Worm (Caenorhabditis elegans) whole organism, young adult: ENCODE results near the gene R02E4.2.

Experiments
- B0019.2 ChIP-seq: fragments of 200-800 bp; sonication (Bioruptor generic); conservative IDR thresholded peaks from 2 replicates; pipeline ENCODE4 v1.3.6; 2022; ENCODE audit warnings: missing genetic modification reagents, missing genetic modification characterization, missing compliant biosample characterization
- B0261.1 ChIP-seq: sonication (generic microtip); optimal IDR thresholded peaks from 2 replicates; lab custom pipeline; 2016; ENCODE audit warnings: mild to moderate bottlenecking, missing genetic modification characterization, moderate library complexity, missing compliant biosample characterization
- B0336.3 ChIP-seq: fragments of 200-800 bp; sonication (Bioruptor generic); IDR thresholded peaks from 2 replicates; pipeline ENCODE4 v1.3.6; 2022; ENCODE audit warnings: missing genetic modification characterization, missing compliant biosample characterization
- C06A6.2 ChIP-seq: fragments of 200-800 bp; sonication (Bioruptor generic); conservative IDR thresholded peaks from 2 replicates; pipeline ENCODE4 v1.3.6; 2022; ENCODE audit warnings: missing genetic modification characterization, missing compliant biosample characterization
- C17E4.6 ChIP-seq: fragments of 200-800 bp; sonication (Bioruptor generic); IDR thresholded peaks from 2 replicates; pipeline ENCODE4 v1.3.6; 2022; ENCODE audit warnings: missing genetic modification reagents, missing genetic modification characterization, missing compliant biosample characterization
- F10E7.11 ChIP-seq: sonication (generic microtip); optimal IDR thresholded peaks from 2 replicates; lab custom pipeline; 2017; ENCODE audit warnings: mild to moderate bottlenecking, missing genetic modification characterization, moderate library complexity, missing compliant biosample characterization
- F49E8.2 ChIP-seq: sonication (generic microtip); optimal IDR thresholded peaks from 3 replicates; lab custom pipeline; 2017; ENCODE audit warnings: missing genetic modification characterization, mild to moderate bottlenecking, missing compliant biosample characterization, antibody characterized with exemption, moderate library complexity; ENCODE audit not compliant: insufficient read depth
- K12H6.12 ChIP-seq: fragments of 200-800 bp; sonication (Bioruptor generic); optimal IDR thresholded peaks from 2 replicates; lab custom pipeline; 2018; ENCODE audit warnings: mild to moderate bottlenecking, missing genetic modification characterization, missing compliant biosample characterization
- Y53G8AR.9 ChIP-seq: fragments of 200-800 bp; sonication (Bioruptor generic); conservative IDR thresholded peaks from 2 replicates; pipeline ENCODE4 v1.3.6; 2022; ENCODE audit warnings: missing genetic modification reagents, missing genetic modification characterization, missing compliant biosample characterization
- Y67H2A.10 ChIP-seq: fragments of 200-800 bp; sonication (Bioruptor generic); conservative IDR thresholded peaks from 2 replicates; pipeline ENCODE4 v1.3.6; 2022; ENCODE audit warnings: missing genetic modification reagents, missing genetic modification characterization, missing compliant biosample characterization
- ZK185.1 ChIP-seq: sonication (generic microtip); optimal IDR thresholded peaks from 2 replicates; lab custom pipeline; 2016; ENCODE audit warnings: mild to moderate bottlenecking, missing genetic modification characterization, missing compliant biosample characterization; ENCODE audit not compliant: poor library complexity, severe bottlenecking
- aptf-2 ChIP-seq: fragments of 200-800 bp; sonication (Bioruptor generic); conservative IDR thresholded peaks from 2 replicates; pipeline ENCODE4 v1.3.6; 2022; ENCODE audit warnings: missing genetic modification reagents, missing genetic modification characterization, missing compliant biosample characterization
- atf-7 ChIP-seq: sonication (generic microtip); optimal IDR thresholded peaks from 2 replicates; lab custom pipeline; 2017; ENCODE audit warnings: mild to moderate bottlenecking, missing genetic modification characterization, missing compliant biosample characterization
- attf-3 ChIP-seq: fragments of 200-800 bp; sonication (Bioruptor generic); conservative IDR thresholded peaks from 2 replicates; pipeline ENCODE4 v1.3.6; 2022; ENCODE audit warnings: missing genetic modification reagents, missing genetic modification characterization, missing compliant biosample characterization
- attf-6 ChIP-seq: fragments of 200-800 bp; sonication (Bioruptor generic); IDR thresholded peaks from 2 replicates; pipeline ENCODE4 v1.3.6; 2022; ENCODE audit warnings: missing genetic modification reagents, missing genetic modification characterization, missing compliant biosample characterization
- bed-1 ChIP-seq: fragments of 200-800 bp; sonication (Bioruptor generic); IDR thresholded peaks from 2 replicates; pipeline ENCODE4 v1.3.6; 2022; ENCODE audit warnings: missing genetic modification reagents, missing genetic modification characterization, missing compliant biosample characterization
- bed-2 ChIP-seq: fragments of 200-800 bp; sonication (Bioruptor generic); IDR thresholded peaks from 2 replicates; pipeline ENCODE4 v1.3.6; 2022; ENCODE audit warnings: missing genetic modification reagents, missing genetic modification characterization, missing compliant biosample characterization
- cebp-1 ChIP-seq, 2 experiments: fragments of 200-800 bp in 1 of 2; sonication (Bioruptor generic) in 1 of 2; sonication (generic microtip) in 1 of 2; IDR thresholded peaks in 1 of 2; optimal IDR thresholded peaks in 1 of 2; 2 replicates each; pipeline versions ENCODE4 v1.3.6 to Lab custom; 2017 to 2022; ENCODE audit warnings: missing compliant biosample characterization in 2 of 2, missing genetic modification characterization in 2 of 2, mild to moderate bottlenecking in 1 of 2, missing genetic modification reagents in 1 of 2, moderate library complexity in 1 of 2
- ceh-40 ChIP-seq: fragments of 200-800 bp; sonication (Bioruptor generic); IDR thresholded peaks from 2 replicates; pipeline ENCODE4 v1.3.6; 2022; ENCODE audit warnings: missing genetic modification characterization, missing compliant biosample characterization
- ceh-58 ChIP-seq: fragments of 200-800 bp; sonication (Bioruptor generic); IDR thresholded peaks from 2 replicates; pipeline ENCODE4 v1.3.6; 2022; ENCODE audit warnings: missing genetic modification characterization, missing compliant biosample characterization
- ceh-91 ChIP-seq: fragments of 200-800 bp; sonication (Bioruptor generic); IDR thresholded peaks from 2 replicates; pipeline ENCODE4 v1.3.6; 2022; ENCODE audit warnings: missing genetic modification reagents, missing genetic modification characterization, missing compliant biosample characterization
- chd-7 ChIP-seq: sonication (generic microtip); optimal IDR thresholded peaks from 2 replicates; lab custom pipeline; 2016; ENCODE audit warnings: mild to moderate bottlenecking, missing genetic modification characterization, moderate library complexity, missing compliant biosample characterization
- dpl-1 ChIP-seq: fragments of 150-350 bp; optimal IDR thresholded peaks from 2 replicates; lab custom pipeline; 2014; ENCODE audit warnings: missing biosample characterization, missing genetic modification reagents, missing genetic modification characterization
- efl-1 ChIP-seq: fragments of 150-350 bp; optimal IDR thresholded peaks from 2 replicates; lab custom pipeline; 2014; ENCODE audit warnings: missing biosample characterization, missing genetic modification reagents, missing genetic modification characterization
- egrh-3 ChIP-seq: fragments of 200-800 bp; sonication (Bioruptor generic); IDR thresholded peaks from 2 replicates; pipeline ENCODE4 v1.3.6; 2022; ENCODE audit warnings: missing genetic modification reagents, missing genetic modification characterization, missing compliant biosample characterization
- hmg-1.2 ChIP-seq: fragments of 200-800 bp; sonication (Bioruptor generic); IDR thresholded peaks from 2 replicates; pipeline ENCODE4 v1.3.6; 2022; ENCODE audit warnings: missing genetic modification reagents, missing genetic modification characterization, missing compliant biosample characterization
- hmg-20 ChIP-seq: fragments of 200-800 bp; sonication (Bioruptor generic); IDR thresholded peaks from 2 replicates; pipeline ENCODE4 v1.3.6; 2022; ENCODE audit warnings: missing genetic modification reagents, missing genetic modification characterization, missing compliant biosample characterization
- hsf-1 ChIP-seq: fragments of 200-800 bp; sonication (Bioruptor generic); IDR thresholded peaks from 2 replicates; pipeline ENCODE4 v1.3.6; 2022; ENCODE audit warnings: missing genetic modification reagents, missing genetic modification characterization, missing compliant biosample characterization
- lin-35 ChIP-seq, 3 experiments: fragments of 150-350 bp in 2 of 3; sonication (generic microtip) in 1 of 3; optimal IDR thresholded peaks; 2 replicates each; lab custom pipeline; 2014 to 2018; ENCODE audit warnings: missing biosample characterization in 3 of 3, missing genetic modification characterization in 3 of 3, missing genetic modification reagents in 3 of 3
- lin-54 ChIP-seq: fragments of 200-800 bp; sonication (Bioruptor generic); optimal IDR thresholded peaks from 2 replicates; lab custom pipeline; 2018; ENCODE audit warnings: mild to moderate bottlenecking, missing genetic modification characterization, missing compliant biosample characterization
- lir-1 ChIP-seq: fragments of 200-800 bp; sonication (Bioruptor generic); conservative IDR thresholded peaks from 2 replicates; pipeline ENCODE4 v1.3.6; 2022; ENCODE audit warnings: missing genetic modification reagents, missing genetic modification characterization, missing compliant biosample characterization
- lsl-1 ChIP-seq: fragments of 200-800 bp; sonication (Bioruptor generic); optimal IDR thresholded peaks from 2 replicates; lab custom pipeline; 2018; ENCODE audit warnings: mild to moderate bottlenecking, missing genetic modification characterization, moderate library complexity, missing compliant biosample characterization
- lsy-27 ChIP-seq: sonication (generic microtip); optimal IDR thresholded peaks from 2 replicates; lab custom pipeline; 2017; ENCODE audit warnings: missing genetic modification characterization, mild to moderate bottlenecking, missing compliant biosample characterization, antibody characterized with exemption, missing genotype, borderline replicate concordance; ENCODE audit not compliant: insufficient read depth
- madf-3 ChIP-seq: fragments of 200-800 bp; sonication (Bioruptor generic); IDR thresholded peaks from 2 replicates; pipeline ENCODE4 v1.3.6; 2022; ENCODE audit warnings: missing genetic modification reagents, missing genetic modification characterization, missing compliant biosample characterization
- madf-6 ChIP-seq: fragments of 200-800 bp; sonication (Bioruptor generic); IDR thresholded peaks from 2 replicates; pipeline ENCODE4 v1.3.6; 2022; ENCODE audit warnings: missing genetic modification reagents, missing genetic modification characterization, missing compliant biosample characterization
- mcd-1 ChIP-seq: fragments of 200-800 bp; sonication (Bioruptor generic); IDR thresholded peaks from 2 replicates; pipeline ENCODE4 v1.3.6; 2022; ENCODE audit warnings: missing genetic modification reagents, missing genetic modification characterization, missing compliant biosample characterization
- mxl-1 ChIP-seq: sonication (generic microtip); optimal IDR thresholded peaks from 2 replicates; lab custom pipeline; 2016; ENCODE audit warnings: missing genetic modification characterization, missing compliant biosample characterization
- nhr-120 ChIP-seq: fragments of 200-800 bp; sonication (Bioruptor generic); IDR thresholded peaks from 2 replicates; pipeline ENCODE4 v1.3.6; 2022; ENCODE audit warnings: missing genetic modification characterization, missing compliant biosample characterization
- nhr-179 ChIP-seq: sonication (generic microtip); optimal IDR thresholded peaks from 2 replicates; lab custom pipeline; 2016; ENCODE audit warnings: mild to moderate bottlenecking, missing genetic modification characterization, missing compliant biosample characterization
- nhr-27 ChIP-seq: fragments of 200-800 bp; sonication (Bioruptor generic); optimal IDR thresholded peaks from 2 replicates; lab custom pipeline; 2018; ENCODE audit warnings: mild to moderate bottlenecking, missing genetic modification characterization, moderate library complexity, missing compliant biosample characterization
- rpc-1 ChIP-seq, 2 experiments: fragments of 150-350 bp in 1 of 2; sonication (generic microtip) in 1 of 2; optimal IDR thresholded peaks; 2 replicates each; lab custom pipeline; 2014 to 2018; ENCODE audit warnings: missing biosample characterization in 1 of 2, missing genetic modification characterization in 1 of 2, missing genetic modification reagents in 1 of 2, missing genotype in 1 of 2
- sdz-38 ChIP-seq: sonication (generic microtip); optimal IDR thresholded peaks from 2 replicates; lab custom pipeline; 2016; ENCODE audit warnings: missing genotype, missing genetic modification characterization, missing compliant biosample characterization
- somi-1 ChIP-seq: fragments of 200-800 bp; sonication (Bioruptor generic); optimal IDR thresholded peaks from 2 replicates; lab custom pipeline; 2018; ENCODE audit warnings: mild to moderate bottlenecking, missing genetic modification characterization, missing compliant biosample characterization
- sptf-2 ChIP-seq: fragments of 200-800 bp; sonication (Bioruptor generic); optimal IDR thresholded peaks from 2 replicates; lab custom pipeline; 2018; ENCODE audit warnings: mild to moderate bottlenecking, missing genetic modification characterization, missing compliant biosample characterization
- tbx-9 ChIP-seq: sonication (generic microtip); optimal IDR thresholded peaks from 2 replicates; lab custom pipeline; 2016; ENCODE audit warnings: borderline replicate concordance, missing genetic modification characterization, inconsistent platforms, missing compliant biosample characterization
- zim-3 ChIP-seq: sonication (generic microtip); optimal IDR thresholded peaks from 2 replicates; lab custom pipeline; 2017; ENCODE audit warnings: mild to moderate bottlenecking, missing genetic modification characterization, moderate library complexity, missing compliant biosample characterization
- ztf-18 ChIP-seq: sonication (generic microtip); optimal IDR thresholded peaks from 2 replicates; lab custom pipeline; 2016; ENCODE audit warnings: missing genotype, mild to moderate bottlenecking, missing genetic modification characterization, missing compliant biosample characterization

The R02E4.2 gene

ce11 chrX:4144136-4144781, 37.0 kb downstream of the R02E4.2 start (continued):
- TF ChIP-seq Y67H2A.10 (GFP tag; lab: Robert Waterston, UW) (no peak), rpc-1 (optimal IDR thresholded peaks at IDR 0.05; lab: Kevin White, UChicago) (no peak), rpc-1 (tag; optimal IDR thresholded peaks at IDR 0.05; lab: Kevin White, UChicago) (no peak), madf-3 (GFP tag; lab: Robert Waterston, UW) (no peak), lin-35 (GFP tag; optimal IDR thresholded peaks at IDR 0.05; lab: Kevin White, UChicago) (no peak), lir-1 (no peak), C17E4.6 (GFP tag; lab: Robert Waterston, UW) (no peak), egrh-3 (GFP tag; lab: Robert Waterston, UW) (0 out of 2 replicates have a peak, but pooled peaks have one; percentile 10), cebp-1 (GFP tag; IDR thresholded peaks at IDR 0.05; lab: Robert Waterston, UW) (no peak), cebp-1 (tag; optimal IDR thresholded peaks at IDR 0.05; lab: Kevin White, UChicago) (peak; percentile 51), B0261.1 (tag; lab: Kevin White, UChicago) (no peak), ceh-40 (GFP tag; lab: Robert Waterston, UW) (peak; percentile 38; the same call in 1 of the 2 replicates), mxl-1 (no peak), lsl-1 (GFP tag; lab: Kevin White, UChicago) (no peak), zim-3 (tag; lab: Kevin White, UChicago) (no peak), sptf-2 (GFP tag; lab: Kevin White, UChicago) (no peak), somi-1 (GFP tag; lab: Kevin White, UChicago) (no peak), nhr-179 (no peak), ceh-91 (no peak), nhr-120 (GFP tag; lab: Robert Waterston, UW) (no peak), C06A6.2 (GFP tag; lab: Robert Waterston, UW) (0 out of 2 replicates have a peak, but pooled peaks have one; percentile 15), hmg-20 (no peak), bed-1 (GFP tag; lab: Robert Waterston, UW) (no peak), dpl-1 (no peak), ztf-18 (tag; lab: Kevin White, UChicago) (no peak), B0019.2 (GFP tag; lab: Robert Waterston, UW) (no peak), madf-6 (GFP tag; lab: Robert Waterston, UW) (0 out of 2 replicates have a peak, but pooled peaks have one; percentile 15), K12H6.12 (tag; lab: Kevin White, UChicago) (peak; percentile 18), nhr-27 (tag; lab: Kevin White, UChicago) (no peak), efl-1 (GFP tag; lab: Kevin White, UChicago) (no peak), lin-54 (GFP tag; lab: Kevin White, UChicago) (no peak), aptf-2 (no peak), lsy-27 (no peak), chd-7 (tag; lab: Kevin White, UChicago) (no peak), ceh-58 (GFP tag; lab: Robert Waterston, UW) (no peak), bed-2 (GFP tag; lab: Robert Waterston, UW) (no peak), attf-6 (GFP tag; lab: Robert Waterston, UW) (no peak), mcd-1 (GFP tag; lab: Robert Waterston, UW) (0 out of 2 replicates have a peak, but pooled peaks have one; percentile 9), Y53G8AR.9 (GFP tag; lab: Robert Waterston, UW) (no peak), ZK185.1 (tag; lab: Kevin White, UChicago) (no peak), atf-7 (tag; lab: Kevin White, UChicago) (peak; percentile 8), B0336.3 (0 out of 2 replicates have a peak, but pooled peaks have one; percentile 11), F10E7.11 (tag; lab: Kevin White, UChicago) (no peak), F49E8.2 (no peak), hmg-1.2 (GFP tag; lab: Robert Waterston, UW) (no peak), sdz-38 (no peak), tbx-9 (tag; lab: Kevin White, UChicago) (no peak), hsf-1 (GFP tag; lab: Robert Waterston, UW) (no peak), attf-3 (GFP tag; lab: Robert Waterston, UW) (no peak)
